Fruit fly (Drosophila melanogaster) whole organism, prepupa: Measurements from ENCODE around the gene CG7988.

Experiments used
- Blimp-1 ChIP-seq: fragments of 200-800 bp; sonication (Bioruptor generic); optimal IDR thresholded peaks from 3 replicates; lab custom pipeline; 2017; ENCODE audit warnings: missing biosample characterization, missing genetic modification characterization, mild to moderate bottlenecking, moderate library complexity, missing genetic modification reagents
- CG10631 ChIP-seq: fragments of 200-800 bp; sonication (Bioruptor generic); optimal IDR thresholded peaks from 2 replicates; lab custom pipeline; 2016; ENCODE audit warnings: missing biosample characterization, missing genetic modification characterization
- CG10669 ChIP-seq: fragments of 200-800 bp; sonication (Bioruptor generic); optimal IDR thresholded peaks from 3 replicates; lab custom pipeline; 2018; ENCODE audit warnings: missing biosample characterization, mild to moderate bottlenecking, missing genetic modification characterization, moderate library complexity
- CG11294 ChIP-seq: fragments of 200-800 bp; sonication (Bioruptor generic); IDR thresholded peaks from 2 replicates; pipeline ENCODE4 v1.3.6; 2022; ENCODE audit warnings: missing biosample characterization, missing genetic modification characterization
- CG11762 ChIP-seq: fragments of 200-800 bp; sonication (Bioruptor generic); optimal IDR thresholded peaks from 3 replicates; lab custom pipeline; 2016; ENCODE audit warnings: missing biosample characterization, missing genetic modification characterization; ENCODE audit not compliant: insufficient read depth
- CG15336 ChIP-seq: fragments of 200-800 bp; sonication (Bioruptor generic); IDR thresholded peaks from 2 replicates; pipeline ENCODE4 v1.3.6; 2022; ENCODE audit warnings: missing biosample characterization, missing genetic modification characterization
- CG16779 ChIP-seq: fragments of 200-800 bp; sonication (Bioruptor generic); optimal IDR thresholded peaks from 3 replicates; lab custom pipeline; 2017; ENCODE audit warnings: missing biosample characterization, mild to moderate bottlenecking, missing genetic modification characterization
- CG31627 ChIP-seq: fragments of 200-800 bp; sonication (Bioruptor generic); optimal IDR thresholded peaks from 3 replicates; lab custom pipeline; 2016; ENCODE audit warnings: missing biosample characterization, missing genetic modification characterization
- CG32006 ChIP-seq: fragments of 200-800 bp; sonication (Bioruptor generic); optimal IDR thresholded peaks from 3 replicates; lab custom pipeline; 2017; ENCODE audit warnings: missing biosample characterization, mild to moderate bottlenecking, missing genetic modification characterization
- CG4318 ChIP-seq: fragments of 200-800 bp; sonication (Bioruptor generic); optimal IDR thresholded peaks from 3 replicates; lab custom pipeline; 2017; ENCODE audit warnings: missing biosample characterization, mild to moderate bottlenecking, missing genetic modification characterization
- CG6163 ChIP-seq: fragments of 200-800 bp; sonication (Bioruptor generic); IDR thresholded peaks from 3 replicates; pipeline ENCODE4 v1.3.6; 2022; ENCODE audit warnings: missing biosample characterization, missing genetic modification characterization
- CG6276 ChIP-seq: fragments of 200-800 bp; sonication (Bioruptor generic); optimal IDR thresholded peaks from 2 replicates; lab custom pipeline; 2017; ENCODE audit warnings: missing biosample characterization, mild to moderate bottlenecking, missing genetic modification characterization
- CG6808 ChIP-seq: fragments of 200-800 bp; sonication (Bioruptor generic); optimal IDR thresholded peaks from 3 replicates; lab custom pipeline; 2017; ENCODE audit warnings: missing biosample characterization, missing genetic modification characterization, mild to moderate bottlenecking, moderate library complexity, missing genetic modification reagents
- CG6854 ChIP-seq: fragments of 200-800 bp; sonication (Bioruptor generic); optimal IDR thresholded peaks from 2 replicates; lab custom pipeline; 2017; ENCODE audit warnings: missing biosample characterization, mild to moderate bottlenecking, missing genetic modification characterization
- CG8119 ChIP-seq: fragments of 200-800 bp; sonication (Bioruptor generic); IDR thresholded peaks from 3 replicates; pipeline ENCODE4 v1.3.6; 2022; ENCODE audit warnings: missing biosample characterization, missing genetic modification characterization
- Eip75B ChIP-seq: fragments of 200-800 bp; sonication (Bioruptor generic); optimal IDR thresholded peaks from 3 replicates; lab custom pipeline; 2016; ENCODE audit warnings: missing biosample characterization, missing genetic modification characterization
- Eip78C ChIP-seq: fragments of 200-800 bp; sonication (Bioruptor generic); peaks from one replicate; lab custom pipeline; 2016; ENCODE audit warnings: missing biosample characterization, missing genetic modification characterization
- Eip93F ChIP-seq: fragments of 200-800 bp; sonication (Bioruptor generic); optimal IDR thresholded peaks from 2 replicates; lab custom pipeline; 2016; ENCODE audit warnings: missing biosample characterization, mild to moderate bottlenecking, missing genetic modification characterization
- Ets21C ChIP-seq: fragments of 200-800 bp; sonication (Bioruptor generic); optimal IDR thresholded peaks from 3 replicates; lab custom pipeline; 2016; ENCODE audit warnings: missing biosample characterization, missing genetic modification characterization
- Ets96B ChIP-seq: fragments of 200-800 bp; optimal IDR thresholded peaks from 2 replicates; lab custom pipeline; 2019; ENCODE audit warnings: missing biosample characterization, mild to moderate bottlenecking, missing genetic modification characterization, moderate library complexity
- Gug ChIP-seq: fragments of 200-800 bp; sonication (Bioruptor generic); IDR thresholded peaks from 2 replicates; pipeline ENCODE4 v1.3.6; 2022; ENCODE audit warnings: missing biosample characterization, missing genetic modification characterization
- Hr38 ChIP-seq: sonication (Bioruptor generic); optimal IDR thresholded peaks from 2 replicates; lab custom pipeline; 2016; ENCODE audit warnings: missing biosample characterization, missing genetic modification characterization
- Hr4 ChIP-seq: fragments of 200-800 bp; sonication (Bioruptor generic); optimal IDR thresholded peaks from 3 replicates; lab custom pipeline; 2016; ENCODE audit warnings: missing biosample characterization, missing genetic modification characterization
- Lpt ChIP-seq: fragments of 200-800 bp; sonication (Bioruptor generic); optimal IDR thresholded peaks from 3 replicates; lab custom pipeline; 2016; ENCODE audit warnings: missing biosample characterization, missing genetic modification characterization
- Met ChIP-seq: fragments of 200-800 bp; sonication (Bioruptor generic); optimal IDR thresholded peaks from 3 replicates; lab custom pipeline; 2016; ENCODE audit warnings: missing biosample characterization, missing genetic modification characterization
- Smox ChIP-seq: fragments of 200-800 bp; sonication (Bioruptor generic); optimal IDR thresholded peaks from 3 replicates; lab custom pipeline; 2016; ENCODE audit warnings: missing biosample characterization, missing genetic modification characterization
- Sox15 ChIP-seq: fragments of 200-800 bp; sonication (Bioruptor generic); optimal IDR thresholded peaks from 3 replicates; lab custom pipeline; 2016; ENCODE audit warnings: missing biosample characterization, missing genetic modification characterization
- acj6 ChIP-seq: fragments of 200-800 bp; sonication (Bioruptor generic); optimal IDR thresholded peaks from 3 replicates; lab custom pipeline; 2016; ENCODE audit warnings: missing biosample characterization, missing genetic modification characterization
- cyc ChIP-seq: fragments of 200-800 bp; sonication (Bioruptor generic); optimal IDR thresholded peaks from 3 replicates; lab custom pipeline; 2016; ENCODE audit warnings: missing biosample characterization, missing genetic modification characterization
- dac ChIP-seq: fragments of 200-800 bp; sonication (Bioruptor generic); optimal IDR thresholded peaks from 2 replicates; lab custom pipeline; 2017; ENCODE audit warnings: missing biosample characterization, mild to moderate bottlenecking, missing genetic modification characterization
- dsx ChIP-seq: fragments of 200-800 bp; optimal IDR thresholded peaks from 3 replicates; lab custom pipeline; 2019; ENCODE audit warnings: missing biosample characterization, mild to moderate bottlenecking, missing genetic modification characterization, moderate library complexity; ENCODE audit not compliant: poor library complexity, severe bottlenecking
- esn ChIP-seq: fragments of 200-800 bp; sonication (Bioruptor generic); optimal IDR thresholded peaks from 2 replicates; lab custom pipeline; 2016; ENCODE audit warnings: missing biosample characterization, mild to moderate bottlenecking, missing genetic modification characterization, moderate library complexity
- lz ChIP-seq: fragments of 200-800 bp; sonication (Bioruptor generic); optimal IDR thresholded peaks from 3 replicates; lab custom pipeline; 2016; ENCODE audit warnings: missing biosample characterization, missing genetic modification characterization
- net ChIP-seq: fragments of 200-800 bp; sonication (Bioruptor generic); optimal IDR thresholded peaks from 3 replicates; lab custom pipeline; 2016; ENCODE audit warnings: missing biosample characterization, missing genetic modification characterization
- pdm3 ChIP-seq: fragments of 200-800 bp; sonication (Bioruptor generic); optimal IDR thresholded peaks from 3 replicates; lab custom pipeline; 2016; ENCODE audit warnings: missing biosample characterization, missing genetic modification characterization
- ss ChIP-seq, 2 experiments: fragments of 200-800 bp; sonication (Bioruptor generic); optimal IDR thresholded peaks; 2 replicates in 1 of 2; 3 replicates in 1 of 2; lab custom pipeline; 2017 to 2018; ENCODE audit warnings: mild to moderate bottlenecking in 2 of 2, missing biosample characterization in 2 of 2, missing genetic modification characterization in 2 of 2, moderate library complexity in 1 of 2
- vri ChIP-seq: fragments of 200-800 bp; sonication (Bioruptor generic); optimal IDR thresholded peaks from 3 replicates; lab custom pipeline; 2016; ENCODE audit warnings: missing biosample characterization, mild to moderate bottlenecking, missing genetic modification characterization

The CG7988 gene

DNA sequence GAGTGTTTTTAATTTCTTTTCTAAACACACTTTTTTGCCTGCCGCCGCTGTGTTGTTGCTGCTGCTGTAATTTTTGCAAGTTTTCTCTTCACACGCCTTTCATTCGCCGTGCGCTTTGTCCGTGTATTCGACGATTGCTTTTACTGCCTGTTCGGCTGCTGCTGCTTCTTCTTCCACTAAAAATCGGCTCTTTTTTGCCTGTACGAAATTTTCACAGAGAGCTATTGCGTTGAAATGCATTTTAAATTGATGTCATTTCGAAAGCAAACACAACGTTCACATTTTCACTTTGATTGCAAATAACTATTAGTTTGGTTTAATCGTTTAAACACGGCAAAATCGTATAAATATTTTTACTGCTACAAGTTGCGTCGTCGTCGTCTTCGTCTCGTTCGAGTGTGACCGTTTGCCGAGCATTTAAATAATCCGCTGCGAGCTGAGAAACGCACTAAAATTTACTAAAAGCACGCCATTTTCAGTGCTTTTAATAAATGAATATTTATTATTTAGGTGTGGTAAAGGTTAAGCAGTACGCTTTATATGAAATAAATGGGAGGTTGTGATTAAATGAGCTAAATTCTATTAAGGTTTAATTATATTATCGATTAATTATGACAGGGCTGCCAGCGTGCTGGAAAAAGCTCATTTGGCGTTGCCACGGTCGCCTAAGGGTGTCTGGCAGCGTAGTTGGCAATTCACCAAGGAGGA is 21.0 kb upstream of the CG7988 start, which contains the start of the genes Ssdp and CG7985:
Ssdp (minus strand) TSS at position 419 of the 708 bp plus-strand sequence.
CG7985 (plus strand) TSS at position 681 of the 708 bp plus-strand sequence.
- TF ChIP-seq acj6 (GFP tag; lab: Kevin White, UChicago) (no peak), Gug (GFP tag; lab: Robert Waterston, UW) (no peak), ss (GFP tag; optimal IDR thresholded peaks at IDR 0.05; lab: Kevin White, UChicago) (no peak), net (GFP tag; lab: Kevin White, UChicago) (no peak), CG4318 (no peak), CG6808 (no peak), CG11762 (GFP tag; lab: Kevin White, UChicago) (no peak), pdm3 (peak; percentile 23), CG8119 (GFP tag; lab: Robert Waterston, UW) (no peak), Ets21C (no peak), Hr4 (no peak), esn (GFP tag; lab: Kevin White, UChicago) (no peak), CG6276 (GFP tag; lab: Kevin White, UChicago) (no peak), CG6854 (peak; percentile 14), cyc (GFP tag; lab: Kevin White, UChicago) (no peak), Eip78C (no peak), Met (peak; percentile 11), CG6163 (no peak), Smox (GFP tag; lab: Kevin White, UChicago) (peak; percentile 11), CG31627 (no peak), Blimp-1 (GFP tag; lab: Kevin White, UChicago) (no peak), dsx (GFP tag; lab: Kevin White, UChicago) (no peak)

DNA sequence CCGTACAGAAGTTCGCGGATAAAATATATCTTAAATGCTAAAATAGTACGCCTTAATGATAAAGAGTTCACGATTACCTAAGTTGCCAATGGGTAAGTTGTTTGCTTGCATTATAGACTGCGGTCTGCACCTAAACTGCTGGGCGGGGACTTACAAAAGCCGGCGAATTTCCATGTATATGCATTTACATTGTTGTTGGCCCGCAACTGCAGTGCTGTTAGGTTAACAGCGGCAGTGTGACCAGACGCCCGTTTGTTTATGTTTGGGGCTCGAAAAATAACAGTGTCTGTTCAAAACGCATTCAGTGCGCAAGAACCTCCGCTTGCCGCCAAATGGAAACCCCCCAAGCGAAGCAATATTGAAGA is 20.5 kb upstream of the CG7988 start:
- TF ChIP-seq CG6276 (GFP tag; lab: Kevin White, UChicago) (no peak), CG10631 (GFP tag; lab: Kevin White, UChicago) (no peak), dsx (GFP tag; lab: Kevin White, UChicago) (peak; percentile 89)

DNA sequence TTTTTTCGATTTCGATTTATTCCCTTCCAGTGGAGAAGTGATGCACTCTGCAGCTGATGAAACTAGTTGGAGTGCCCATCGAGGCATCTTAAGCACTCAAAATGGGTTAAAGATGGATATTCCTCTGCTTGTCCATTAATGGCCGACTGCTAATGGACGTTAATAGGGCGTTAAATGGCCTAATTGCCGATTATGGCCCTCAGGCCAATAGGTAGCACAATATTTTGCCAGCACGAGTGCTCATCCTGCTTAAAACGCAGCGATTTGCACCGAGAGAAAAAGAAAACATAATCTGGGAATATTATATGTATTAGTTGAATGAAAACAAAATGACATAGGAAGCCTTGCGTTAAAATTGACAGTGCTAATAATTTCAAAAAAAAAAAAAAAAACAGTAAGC is 11.8 kb upstream of the CG7988 start, which contains the start of gene CG44158:
CG44158 (plus strand) TSS at position 301 of the 400 bp plus-strand sequence.
- TF ChIP-seq Hr38 (GFP tag; lab: Kevin White, UChicago) = no peak
- TF ChIP-seq dac (GFP tag; lab: Kevin White, UChicago) = no peak
- no peak for TF ChIP-seq Lpt (GFP tag; lab: Kevin White, UChicago)
- no peak for TF ChIP-seq CG10631 (GFP tag; lab: Kevin White, UChicago)
- no peak for TF ChIP-seq Eip93F (GFP tag; lab: Kevin White, UChicago)
- TF ChIP-seq net (GFP tag; lab: Kevin White, UChicago) = no peak
- no peak for TF ChIP-seq cyc (GFP tag; lab: Kevin White, UChicago)
- TF ChIP-seq Sox15 (GFP tag; lab: Kevin White, UChicago) = no peak
- TF ChIP-seq CG32006 (GFP tag; lab: Kevin White, UChicago) = no peak
- no peak for TF ChIP-seq CG31627
- no peak for TF ChIP-seq CG16779 (tag; lab: Kevin White, UChicago)
- no peak for TF ChIP-seq CG15336 (GFP tag; lab: Robert Waterston, UW)
- TF ChIP-seq CG11294 (GFP tag; lab: Robert Waterston, UW) = no peak
- no peak for TF ChIP-seq Eip75B (GFP tag; lab: Kevin White, UChicago)
- TF ChIP-seq lz = no peak
- TF ChIP-seq vri (GFP tag; lab: Kevin White, UChicago) = no peak
- TF ChIP-seq Smox (GFP tag; lab: Kevin White, UChicago) = no peak
- no peak for TF ChIP-seq CG10669 (GFP tag; lab: Kevin White, UChicago)
- TF ChIP-seq Ets96B (tag; lab: Kevin White, UChicago) = no peak
